Worm (Caenorhabditis elegans): ENCODE data around the gene C28D4.8.

DNA sequence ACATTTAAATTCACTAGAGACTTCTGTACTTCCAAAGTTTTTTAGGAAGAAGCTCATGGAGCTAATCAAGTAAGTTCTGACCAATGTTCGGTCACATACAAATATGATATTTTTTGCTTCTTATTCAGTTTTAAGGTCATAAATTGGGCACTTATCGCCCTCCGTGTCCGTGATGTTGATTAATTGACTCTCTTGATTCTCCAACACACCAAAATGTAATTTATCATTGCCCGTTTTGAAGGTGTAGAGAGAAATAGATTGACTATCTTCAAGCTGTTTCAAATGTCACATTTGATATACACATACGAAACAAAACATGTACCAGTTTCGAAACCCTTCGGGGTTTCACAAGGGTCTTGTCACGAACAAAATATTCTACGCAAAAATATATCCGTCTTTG lies 42.5 kb upstream of the C28D4.8 start:
- TF ChIP-seq nhr-237 (tag; optimal IDR thresholded peaks at IDR 0.05) (no peak), snpc-4 (tag; optimal IDR thresholded peaks at IDR 0.05) (no peak), hpl-2 (GFP tag; optimal IDR thresholded peaks at IDR 0.05) (no peak), ama-1 (optimal IDR thresholded peaks at IDR 0.05) (no peak), vab-15 (tag; optimal IDR thresholded peaks at IDR 0.05) (peak; percentile 66), aha-1 (tag; optimal IDR thresholded peaks at IDR 0.05) (no peak), efl-1 (optimal IDR thresholded peaks at IDR 0.05) (no peak), efl-1 (GFP tag; optimal IDR thresholded peaks at IDR 0.05 in 1 of 2) (no peak), blmp-1 (tag; optimal IDR thresholded peaks at IDR 0.05) (peak; percentile 17), jun-1 (tag; optimal IDR thresholded peaks at IDR 0.05) (no peak), pqm-1 (tag; optimal IDR thresholded peaks at IDR 0.05) (no peak), nhr-76 (tag; optimal IDR thresholded peaks at IDR 0.05) (no peak), isw-1 (GFP tag; IDR thresholded peaks at IDR 0.05) (no peak), sox-4 (tag; optimal IDR thresholded peaks at IDR 0.05) (no peak)
